Fruit fly (Drosophila melanogaster): Measurements from ENCODE around the gene Aldh7A1.

Aldh7A1 gene

DNA sequence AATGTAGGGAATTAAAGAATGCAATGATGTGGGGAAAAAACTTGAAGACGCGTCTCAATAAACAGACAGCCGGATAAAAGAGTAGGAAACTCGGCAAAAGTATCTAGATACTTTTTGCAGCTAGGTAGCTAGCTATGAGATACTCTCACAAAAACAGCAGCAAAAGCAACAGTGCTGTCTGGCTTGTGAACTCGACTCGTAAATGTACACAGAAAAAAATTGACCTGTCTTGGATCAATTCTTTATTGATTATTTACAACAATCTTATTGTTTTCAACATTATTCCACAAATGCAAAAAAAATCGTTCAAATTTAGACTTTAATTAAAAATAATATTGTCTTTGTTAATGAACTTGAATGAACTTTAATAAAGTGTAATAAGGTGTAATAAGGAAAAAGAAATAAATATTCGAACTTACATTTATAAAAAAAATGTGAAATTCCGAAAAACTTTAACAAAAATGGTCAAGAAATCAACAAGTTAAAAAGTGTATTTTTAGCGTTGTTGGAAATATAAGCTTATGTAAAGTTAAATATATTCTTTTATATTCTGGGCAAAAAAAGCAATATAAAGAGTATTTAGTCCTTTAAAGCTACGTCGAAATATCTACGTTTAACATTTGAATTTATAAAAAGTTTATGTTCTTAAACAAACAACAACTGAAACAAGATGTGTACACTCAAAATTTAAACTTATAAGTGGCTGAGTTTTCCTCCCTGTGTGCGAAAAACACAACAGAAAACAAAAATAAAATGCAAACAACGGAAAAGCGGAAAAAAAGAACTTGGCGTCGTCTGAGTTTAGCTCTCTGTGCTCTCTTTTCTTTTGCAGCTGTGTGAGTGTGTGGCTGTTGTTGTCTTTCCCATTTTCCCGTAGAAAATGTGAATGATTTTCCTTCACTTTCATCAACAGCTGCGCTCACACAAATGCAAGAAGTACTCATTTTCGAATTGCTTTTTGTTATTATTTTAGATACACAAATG is 34.6 kb downstream of the Aldh7A1 start:
- TF ChIP-seq D19A (tag; optimal IDR thresholded peaks at IDR 0.05) (peak; percentile 35), scrt (GFP tag; optimal IDR thresholded peaks at IDR 0.05) (no peak), jing (GFP tag; optimal IDR thresholded peaks at IDR 0.05) (no peak), Lpt (GFP tag; optimal IDR thresholded peaks at IDR 0.05) (no peak), dmrt99B (tag; optimal IDR thresholded peaks at IDR 0.05) (peak; percentile 29), fd96Cb (tag; optimal IDR thresholded peaks at IDR 0.05) (no peak), sima (GFP tag; optimal IDR thresholded peaks at IDR 0.05) (no peak), gce (GFP tag; IDR thresholded peaks at IDR 0.05) (no peak), CoRest (tag; optimal IDR thresholded peaks at IDR 0.05) (peak; percentile 11), jumu (GFP tag; optimal IDR thresholded peaks at IDR 0.05) (no peak), CG30403 (GFP tag; optimal IDR thresholded peaks at IDR 0.05) (peak; percentile 41), caup (GFP tag; optimal IDR thresholded peaks at IDR 0.05; ENCODE audit: severe bottlenecking) (no peak), CG4360 (GFP tag; IDR thresholded peaks at IDR 0.05) (peak; percentile 58; the same call in 1 of the 2 replicates), amos (GFP tag; IDR thresholded peaks at IDR 0.05; ENCODE audit: partially characterized antibody) (no peak), Ssrp (tag; optimal IDR thresholded peaks at IDR 0.05) (peak; percentile 10), CG13424 (tag; optimal IDR thresholded peaks at IDR 0.05) (no peak), lola (GFP tag; optimal IDR thresholded peaks at IDR 0.05) (peak in 1 of 3 experiments; percentile 32), cwo (GFP tag; optimal IDR thresholded peaks at IDR 0.05) (no peak), CG7556 (GFP tag; optimal IDR thresholded peaks at IDR 0.05) (peak; percentile 31), bcd (GFP tag; optimal IDR thresholded peaks at IDR 0.05) (no peak), eve (GFP tag; optimal IDR thresholded peaks at IDR 0.05) (peak in 1 of 2 experiments; percentile 52), Nf-YC (tag; optimal IDR thresholded peaks at IDR 0.05) (no peak), Bteb2 (GFP tag; optimal IDR thresholded peaks at IDR 0.05) (no peak), CG17186 (GFP tag; optimal IDR thresholded peaks at IDR 0.05) (no peak), Sox102F (GFP tag; optimal IDR thresholded peaks at IDR 0.05) (peak; percentile 28), Hr51 (GFP tag; optimal IDR thresholded peaks at IDR 0.05) (peak in 1 of 2 experiments; percentile 12), aop (GFP tag; IDR thresholded peaks at IDR 0.05) (no peak), phol (tag; optimal IDR thresholded peaks at IDR 0.05) (peak; percentile 34), mirr (GFP tag; optimal IDR thresholded peaks at IDR 0.05) (no peak), Hr3 (GFP tag; optimal IDR thresholded peaks at IDR 0.05) (no peak), CG1233 (GFP tag; optimal IDR thresholded peaks at IDR 0.05) (no peak), Hmr (GFP tag; optimal IDR thresholded peaks at IDR 0.05) (no peak), vfl (GFP tag; optimal IDR thresholded peaks at IDR 0.05) (no peak), zen2 (GFP tag; IDR thresholded peaks at IDR 0.05; ENCODE audit: partially characterized antibody) (no peak), ken (GFP tag; IDR thresholded peaks at IDR 0.05) (no peak), sr (GFP tag; IDR thresholded peaks at IDR 0.05) (no peak), dati (GFP tag; IDR thresholded peaks at IDR 0.05) (no peak), abd-A (tag; optimal IDR thresholded peaks at IDR 0.05) (no peak), Fer3 (tag; optimal IDR thresholded peaks at IDR 0.05) (no peak), nerfin-1 (tag; optimal IDR thresholded peaks at IDR 0.05) (no peak), CG30431 (GFP tag; optimal IDR thresholded peaks at IDR 0.05) (no peak), CG10431 (GFP tag; optimal IDR thresholded peaks at IDR 0.05) (no peak), CG7357 (GFP tag; IDR thresholded peaks at IDR 0.05) (no peak), Trl (optimal IDR thresholded peaks at IDR 0.05) (peak; percentile 30 to 35), Trl (GFP tag; optimal IDR thresholded peaks at IDR 0.05) (no peak), CG2678 (tag; optimal IDR thresholded peaks at IDR 0.05) (peak; percentile 33), CG1647 (GFP tag; optimal IDR thresholded peaks at IDR 0.05) (no peak), Blimp-1 (GFP tag; optimal IDR thresholded peaks at IDR 0.05) (peak; percentile 22)

Data from whole organism, embryonic.